Fruit fly (Drosophila melanogaster) whole organism, wandering third instar larva: Measurements from ENCODE around the gene Neurochondrin.

ENCODE experiments used
- Abd-B ChIP-seq: fragments of >200 bp; optimal IDR thresholded peaks from 2 replicates; lab custom pipeline; 2017; ENCODE audit warnings: missing biosample characterization, missing genetic modification characterization
- CG32264 ChIP-seq: fragments of 200-800 bp; sonication (Bioruptor generic); optimal IDR thresholded peaks from 2 replicates; lab custom pipeline; 2016; ENCODE audit warnings: missing biosample characterization, missing genetic modification characterization
- CG9705 ChIP-seq: fragments of 200-800 bp; sonication (Bioruptor generic); optimal IDR thresholded peaks from 2 replicates; lab custom pipeline; 2018; ENCODE audit warnings: missing biosample characterization, mild to moderate bottlenecking, missing genetic modification characterization
- CrebA ChIP-seq: fragments of 200-800 bp; sonication (Bioruptor generic); optimal IDR thresholded peaks from 2 replicates; lab custom pipeline; 2016; ENCODE audit warnings: missing biosample characterization, mild to moderate bottlenecking, missing genetic modification characterization, borderline replicate concordance
- Dfd ChIP-seq: fragments of >200 bp; optimal IDR thresholded peaks from 2 replicates; lab custom pipeline; 2017; ENCODE audit warnings: missing biosample characterization, missing genetic modification characterization
- Dif ChIP-seq: fragments of 200-275, 200-300 bp; sonication (Bioruptor generic); optimal IDR thresholded peaks from 2 replicates; lab custom pipeline; 2018; ENCODE audit warnings: missing biosample characterization, missing genetic modification characterization; ENCODE audit not compliant: partially characterized antibody
- GATAd ChIP-seq: sonication (Bioruptor generic); optimal IDR thresholded peaks from 2 replicates; lab custom pipeline; 2016; ENCODE audit warnings: missing biosample characterization, missing genetic modification characterization
- HLH106 ChIP-seq: fragments of 200-800 bp; optimal IDR thresholded peaks from 3 replicates; lab custom pipeline; 2019; ENCODE audit warnings: missing biosample characterization, mild to moderate bottlenecking, missing genetic modification characterization, moderate library complexity
- Hnf4 ChIP-seq: fragments of 200-800 bp; sonication (Bioruptor generic); optimal IDR thresholded peaks from 2 replicates; lab custom pipeline; 2016; ENCODE audit warnings: missing biosample characterization, mild to moderate bottlenecking, missing genetic modification characterization
- Hr78 ChIP-seq: fragments of >200 bp; optimal IDR thresholded peaks from 2 replicates; lab custom pipeline; 2017; ENCODE audit warnings: missing biosample characterization, missing genetic modification characterization
- Hr83 ChIP-seq: fragments of 200-300 bp; sonication (Bioruptor generic); optimal IDR thresholded peaks from 2 replicates; lab custom pipeline; 2016; ENCODE audit warnings: missing biosample characterization, mild to moderate bottlenecking, missing genetic modification characterization, moderate library complexity; ENCODE audit not compliant: poor library complexity, severe bottlenecking
- Jra ChIP-seq: sonication (Bioruptor generic); optimal IDR thresholded peaks from 2 replicates; lab custom pipeline; 2016; ENCODE audit warnings: missing biosample characterization, missing genetic modification characterization
- Mio ChIP-seq: sonication (Bioruptor generic); optimal IDR thresholded peaks from 2 replicates; lab custom pipeline; 2016; ENCODE audit warnings: missing biosample characterization, missing genetic modification characterization
- Myc ChIP-seq: fragments of >200 bp; optimal IDR thresholded peaks from 2 replicates; lab custom pipeline; 2017
- N ChIP-seq: fragments of >200 bp; optimal IDR thresholded peaks from 2 replicates; lab custom pipeline; 2018; ENCODE audit warnings: missing biosample characterization, missing external identifiers, missing genetic modification characterization
- OdsH ChIP-seq: fragments of 200-800 bp; sonication (Bioruptor generic); optimal IDR thresholded peaks from 2 replicates; lab custom pipeline; 2016; ENCODE audit warnings: missing biosample characterization, mild to moderate bottlenecking, missing genetic modification characterization
- Rel ChIP-seq, 2 experiments: fragments of 200-800 bp; sonication (Bioruptor generic) in 1 of 2; optimal IDR thresholded peaks; 2 replicates in 1 of 2; 3 replicates in 1 of 2; lab custom pipeline; 2016 to 2019; ENCODE audit warnings: mild to moderate bottlenecking in 2 of 2, missing biosample characterization in 2 of 2, missing genetic modification characterization in 2 of 2, moderate library complexity in 1 of 2
- Sp1 ChIP-seq: fragments of 200-800 bp; sonication (Bioruptor generic); optimal IDR thresholded peaks from 3 replicates; lab custom pipeline; 2019; ENCODE audit warnings: missing biosample characterization, mild to moderate bottlenecking, missing genetic modification characterization, moderate library complexity
- Vsx2 ChIP-seq: fragments of 200-300, 225-300 bp; sonication (Bioruptor generic); optimal IDR thresholded peaks from 2 replicates; lab custom pipeline; 2018; ENCODE audit warnings: missing biosample characterization, missing genetic modification characterization; ENCODE audit not compliant: partially characterized antibody
- br ChIP-seq: fragments of 200-800 bp; sonication (Bioruptor generic); optimal IDR thresholded peaks from 2 replicates; lab custom pipeline; 2016; ENCODE audit warnings: missing biosample characterization, missing genetic modification characterization
- brk ChIP-seq: fragments of 200-800 bp; sonication (Bioruptor generic); optimal IDR thresholded peaks from 2 replicates; lab custom pipeline; 2016; ENCODE audit warnings: missing biosample characterization, mild to moderate bottlenecking, missing genetic modification characterization
- dl ChIP-seq, 2 experiments: fragments of 175-275, 200-275 bp in 1 of 2; fragments of 200-275 bp in 1 of 2; sonication (Bioruptor generic); optimal IDR thresholded peaks; lab custom pipeline; 2018; ENCODE audit warnings: mild to moderate bottlenecking in 2 of 2, missing biosample characterization in 2 of 2, missing genetic modification characterization in 2 of 2, moderate library complexity in 2 of 2; ENCODE audit not compliant: partially characterized antibody in 2 of 2, insufficient read depth in 1 of 2
- dmrt93B ChIP-seq: fragments of 200-800 bp; sonication (Bioruptor generic); optimal IDR thresholded peaks from 2 replicates; lab custom pipeline; 2018; ENCODE audit warnings: missing biosample characterization, mild to moderate bottlenecking, missing genetic modification characterization
- dsf ChIP-seq: sonication (Bioruptor generic); optimal IDR thresholded peaks from 2 replicates; lab custom pipeline; 2016; ENCODE audit warnings: missing biosample characterization, missing genetic modification characterization, borderline replicate concordance
- ey ChIP-seq: fragments of 200-800 bp; sonication (Bioruptor generic); optimal IDR thresholded peaks from 2 replicates; lab custom pipeline; 2016; ENCODE audit warnings: missing biosample characterization, missing genetic modification characterization
- foxo ChIP-seq, 2 experiments: fragments of 200-800 bp; sonication (Bioruptor generic); optimal IDR thresholded peaks; 2 replicates in 1 of 2; 3 replicates in 1 of 2; lab custom pipeline; 2016 to 2017; ENCODE audit warnings: missing biosample characterization in 2 of 2, missing genetic modification characterization in 2 of 2
- fru ChIP-seq: fragments of 200-800 bp; sonication (Bioruptor generic); optimal IDR thresholded peaks from 3 replicates; lab custom pipeline; 2016; ENCODE audit warnings: missing biosample characterization, mild to moderate bottlenecking, missing genetic modification characterization
- h ChIP-seq: fragments of 200-800 bp; sonication (Bioruptor generic); optimal IDR thresholded peaks from 3 replicates; lab custom pipeline; 2016; ENCODE audit warnings: missing biosample characterization, mild to moderate bottlenecking, missing genetic modification characterization
- jim ChIP-seq: fragments of 175-275, 200-325 bp; sonication (Bioruptor generic); optimal IDR thresholded peaks from 2 replicates; lab custom pipeline; 2016; ENCODE audit warnings: missing biosample characterization, mild to moderate bottlenecking, missing genetic modification characterization
- lola ChIP-seq: fragments of >200 bp; optimal IDR thresholded peaks from 2 replicates; lab custom pipeline; 2017; ENCODE audit warnings: missing biosample characterization, missing genetic modification characterization
- pan ChIP-seq: fragments of >200 bp; optimal IDR thresholded peaks from 2 replicates; lab custom pipeline; 2017
- psq ChIP-seq: fragments of 200-800 bp; sonication (Bioruptor generic); optimal IDR thresholded peaks from 3 replicates; lab custom pipeline; 2017; ENCODE audit warnings: missing biosample characterization, mild to moderate bottlenecking, missing genetic modification characterization, moderate library complexity
- rgr ChIP-seq: fragments of 200-800 bp; sonication (Bioruptor generic); optimal IDR thresholded peaks from 3 replicates; lab custom pipeline; 2016; ENCODE audit warnings: missing biosample characterization, mild to moderate bottlenecking, missing genetic modification characterization
- sage ChIP-seq: fragments of 200-800 bp; sonication (Bioruptor generic); optimal IDR thresholded peaks from 2 replicates; lab custom pipeline; 2016; ENCODE audit warnings: missing biosample characterization, mild to moderate bottlenecking, missing genetic modification characterization
- sv ChIP-seq: fragments of 200-800 bp; sonication (Bioruptor generic); optimal IDR thresholded peaks from 3 replicates; lab custom pipeline; 2016; ENCODE audit warnings: missing biosample characterization, missing genetic modification characterization
- tai ChIP-seq: sonication (Bioruptor generic); optimal IDR thresholded peaks from 2 replicates; lab custom pipeline; 2016; ENCODE audit warnings: missing biosample characterization, missing genetic modification characterization
- usp ChIP-seq: fragments of >200 bp; optimal IDR thresholded peaks from 2 replicates; lab custom pipeline; 2017; ENCODE audit warnings: missing biosample characterization, missing genetic modification characterization
- woc ChIP-seq: sonication (Bioruptor generic); optimal IDR thresholded peaks from 2 replicates; lab custom pipeline; 2016; ENCODE audit warnings: missing biosample characterization, mild to moderate bottlenecking, missing genetic modification characterization

The Neurochondrin gene

DNA sequence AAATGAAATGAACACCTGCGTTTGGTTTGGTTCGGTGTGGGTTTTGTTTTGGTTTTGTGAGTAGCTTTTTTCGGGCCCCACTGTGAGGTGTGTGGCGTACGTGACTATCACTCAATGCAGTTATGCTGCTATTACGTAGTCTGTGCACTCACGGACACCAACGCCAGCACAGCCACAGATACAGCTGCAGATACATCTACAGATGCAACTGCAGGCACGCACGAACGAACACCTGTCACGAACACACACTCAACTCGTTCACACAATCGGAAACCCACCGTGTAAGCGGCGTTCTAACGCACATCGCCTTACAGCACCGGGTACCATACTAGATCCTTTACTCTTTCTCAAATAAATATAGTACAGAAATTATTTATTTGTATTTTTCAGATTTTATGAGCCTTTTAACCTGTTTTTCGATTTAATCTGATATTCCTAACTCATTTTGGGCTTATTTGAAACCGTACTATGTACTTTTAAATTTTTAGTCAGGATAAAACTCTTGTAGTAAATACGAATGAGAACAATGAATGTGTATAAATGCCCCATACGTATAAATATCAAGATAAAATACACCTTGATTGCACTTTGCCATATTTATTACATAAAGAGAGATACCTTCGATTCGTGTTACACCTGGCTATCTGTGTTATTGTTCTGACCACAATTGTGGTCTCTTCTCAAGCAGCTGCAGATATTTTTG lies 42.6 kb upstream of the Neurochondrin start:
- TF ChIP-seq Myc (lab: Kevin White, UChicago) (no peak), pan (lab: Kevin White, UChicago) (no peak), Hr83 (no peak), ey (peak; percentile 56), Vsx2 (GFP tag; lab: Kevin White, UChicago) (no peak), HLH106 (tag; lab: Kevin White, UChicago) (peak; percentile 22), lola (GFP tag; lab: Kevin White, UChicago) (no peak), CG32264 (GFP tag; lab: Kevin White, UChicago) (no peak), rgr (GFP tag; lab: Kevin White, UChicago) (peak; percentile 51), woc (GFP tag; lab: Kevin White, UChicago) (peak; percentile 58), Rel (GFP tag; optimal IDR thresholded peaks at IDR 0.05; lab: Kevin White, UChicago) (no peak), Rel (tag; optimal IDR thresholded peaks at IDR 0.05; lab: Kevin White, UChicago) (no peak), h (GFP tag; lab: Kevin White, UChicago) (peak; percentile 44), Sp1 (GFP tag; lab: Kevin White, UChicago) (peak; percentile 57), foxo (GFP tag; optimal IDR thresholded peaks at IDR 0.05; lab: Kevin White, UChicago) (peak in 1 of 2 experiments; percentile 57), Mio (no peak), Hr78 (GFP tag; lab: Kevin White, UChicago) (no peak), N (no peak), br (GFP tag; lab: Kevin White, UChicago) (no peak), sv (GFP tag; lab: Kevin White, UChicago) (no peak), fru (peak; percentile 69), psq (GFP tag; lab: Kevin White, UChicago) (no peak), Hnf4 (GFP tag; lab: Kevin White, UChicago) (peak; percentile 9), CG9705 (no peak), Dif (GFP tag; lab: Kevin White, UChicago) (no peak), Jra (GFP tag; lab: Kevin White, UChicago) (no peak), OdsH (GFP tag; lab: Kevin White, UChicago) (peak; percentile 60), dsf (GFP tag; lab: Kevin White, UChicago) (no peak), sage (GFP tag; lab: Kevin White, UChicago) (no peak), Dfd (GFP tag; lab: Kevin White, UChicago) (no peak), dmrt93B (peak; percentile 4), tai (GFP tag; lab: Kevin White, UChicago) (peak; percentile 29), Abd-B (no peak), usp (GFP tag; lab: Kevin White, UChicago) (no peak), jim (GFP tag; lab: Kevin White, UChicago) (no peak), brk (no peak)

DNA sequence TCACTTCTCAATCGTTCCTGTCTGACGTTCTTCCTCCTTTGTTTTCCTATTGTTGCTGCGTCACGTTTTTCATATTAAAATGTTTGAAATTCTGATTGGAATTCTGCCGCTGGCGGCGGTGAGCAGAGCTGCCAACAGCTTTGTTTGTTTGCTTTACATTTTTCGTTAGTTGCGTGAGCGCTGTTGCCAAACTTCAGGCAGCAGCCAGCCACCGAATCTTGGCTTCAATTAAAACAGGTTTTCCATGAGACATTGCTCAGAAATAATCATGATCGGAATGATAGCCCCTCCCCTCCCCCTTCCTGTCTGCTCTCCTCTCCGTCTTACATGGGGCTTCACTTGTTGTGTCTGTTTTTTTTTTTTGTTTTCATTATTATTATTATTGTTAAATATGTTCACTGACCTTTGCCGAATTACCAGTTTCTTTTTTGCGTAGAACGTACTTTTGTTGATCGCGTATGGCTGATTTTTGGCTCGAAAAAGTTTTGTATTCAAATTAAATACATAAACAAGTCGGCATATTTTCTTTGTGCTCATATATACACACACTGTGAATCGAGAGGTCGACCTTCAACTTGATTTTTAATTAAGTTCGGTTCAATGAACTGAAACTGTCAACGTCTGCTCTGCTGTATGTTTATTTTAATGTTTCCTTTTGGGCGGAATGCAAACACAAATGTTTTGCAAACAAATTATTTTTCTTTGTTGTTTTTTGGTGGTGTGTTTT lies 41.9 kb upstream of the Neurochondrin start:
- TF ChIP-seq OdsH (GFP tag; lab: Kevin White, UChicago) (no peak), psq (GFP tag; lab: Kevin White, UChicago) (peak; percentile 76), jim (GFP tag; lab: Kevin White, UChicago) (peak; percentile 36), lola (GFP tag; lab: Kevin White, UChicago) (no peak), Hr78 (GFP tag; lab: Kevin White, UChicago) (no peak), Sp1 (GFP tag; lab: Kevin White, UChicago) (no peak), brk (no peak), h (GFP tag; lab: Kevin White, UChicago) (peak; percentile 38), woc (GFP tag; lab: Kevin White, UChicago) (no peak), sage (GFP tag; lab: Kevin White, UChicago) (peak; percentile 32), Rel (GFP tag; optimal IDR thresholded peaks at IDR 0.05; lab: Kevin White, UChicago) (peak; percentile 18), Rel (tag; optimal IDR thresholded peaks at IDR 0.05; lab: Kevin White, UChicago) (peak; percentile 57), Dfd (GFP tag; lab: Kevin White, UChicago) (no peak), usp (GFP tag; lab: Kevin White, UChicago) (no peak), tai (GFP tag; lab: Kevin White, UChicago) (no peak), Myc (lab: Kevin White, UChicago) (no peak), N (no peak), Hr83 (peak; percentile 66), Hnf4 (GFP tag; lab: Kevin White, UChicago) (no peak), CrebA (GFP tag; lab: Kevin White, UChicago) (peak; percentile 57), Jra (GFP tag; lab: Kevin White, UChicago) (no peak), CG32264 (GFP tag; lab: Kevin White, UChicago) (peak; percentile 1), pan (lab: Kevin White, UChicago) (no peak), GATAd (GFP tag; lab: Kevin White, UChicago) (no peak), HLH106 (tag; lab: Kevin White, UChicago) (no peak), Dif (GFP tag; lab: Kevin White, UChicago) (peak; percentile 61), Vsx2 (GFP tag; lab: Kevin White, UChicago) (no peak), dl (GFP tag; optimal IDR thresholded peaks at IDR 0.05; lab: Kevin White, UChicago; ENCODE audit: insufficient read depth in 1 of 2, partially characterized antibody in 2 of 2) (no peak), Mio (no peak), rgr (GFP tag; lab: Kevin White, UChicago) (peak; percentile 5), fru (no peak), br (GFP tag; lab: Kevin White, UChicago) (peak; percentile 27), dsf (GFP tag; lab: Kevin White, UChicago) (no peak), ey (no peak), sv (GFP tag; lab: Kevin White, UChicago) (no peak), CG9705 (no peak), dmrt93B (no peak), foxo (GFP tag; optimal IDR thresholded peaks at IDR 0.05; lab: Kevin White, UChicago) (no peak), Abd-B (no peak)
- TF ChIP-seq, all 38 proteins: peak for 11
